Worm (Caenorhabditis elegans) whole organism, early embryonic: Measurements from ENCODE around the gene cutl-15.

Source experiments
- B0310.2 ChIP-seq: sonication (generic microtip); optimal IDR thresholded peaks from 2 replicates; lab custom pipeline; 2016; ENCODE audit warnings: mild to moderate bottlenecking, missing genetic modification characterization, missing compliant biosample characterization
- ama-1 ChIP-seq: fragments of 150-350 bp; optimal IDR thresholded peaks from 2 replicates; lab custom pipeline; 2014
- ceh-13 ChIP-seq: fragments of 200-800 bp; sonication (Bioruptor generic); optimal IDR thresholded peaks from 2 replicates; lab custom pipeline; 2018; ENCODE audit warnings: mild to moderate bottlenecking, missing genetic modification characterization, missing compliant biosample characterization
- ceh-36 ChIP-seq: sonication (generic microtip); optimal IDR thresholded peaks from 2 replicates; lab custom pipeline; 2016; ENCODE audit warnings: missing genetic modification characterization, inconsistent platforms, missing compliant biosample characterization
- ets-7 ChIP-seq: sonication (generic microtip); optimal IDR thresholded peaks from 2 replicates; lab custom pipeline; 2016; ENCODE audit warnings: missing genotype, missing genetic modification characterization, missing compliant biosample characterization
- flt-1 ChIP-seq: fragments of 200-800 bp; sonication (Bioruptor generic); IDR thresholded peaks from 2 replicates; pipeline ENCODE4 v1.3.6; 2022; ENCODE audit warnings: missing genetic modification characterization, missing compliant biosample characterization
- hmbx-1 ChIP-seq: sonication (generic microtip); optimal IDR thresholded peaks from 2 replicates; lab custom pipeline; 2016; ENCODE audit warnings: mild to moderate bottlenecking, missing genetic modification characterization, missing compliant biosample characterization
- hmg-4 ChIP-seq: fragments of 200-800 bp; sonication (Bioruptor generic); optimal IDR thresholded peaks from 2 replicates; lab custom pipeline; 2018; ENCODE audit warnings: mild to moderate bottlenecking, missing genetic modification characterization, missing compliant biosample characterization
- hnd-1 ChIP-seq: sonication (generic microtip); optimal IDR thresholded peaks from 2 replicates; lab custom pipeline; 2016; ENCODE audit warnings: missing genetic modification characterization, missing compliant biosample characterization
- pes-1 ChIP-seq: fragments of 200-800 bp; sonication (Bioruptor generic); IDR thresholded peaks from 2 replicates; pipeline ENCODE4 v1.3.6; 2022; ENCODE audit warnings: missing genetic modification reagents, missing genetic modification characterization, missing compliant biosample characterization
- scrt-1 ChIP-seq: fragments of 200-800 bp; sonication (Bioruptor generic); IDR thresholded peaks from 2 replicates; pipeline ENCODE4 v1.3.6; 2022; ENCODE audit warnings: missing genetic modification characterization, missing compliant biosample characterization
- sea-1 ChIP-seq: fragments of 200-800 bp; sonication (Bioruptor generic); conservative IDR thresholded peaks from 2 replicates; pipeline ENCODE4 v1.3.6; 2022; ENCODE audit warnings: missing genetic modification characterization, missing compliant biosample characterization
- tbx-11 ChIP-seq: fragments of 200-800 bp; sonication (Bioruptor generic); IDR thresholded peaks from 2 replicates; pipeline ENCODE4 v1.3.6; 2022; ENCODE audit warnings: missing genetic modification characterization, missing compliant biosample characterization
- tbx-37 ChIP-seq: fragments of 200-800 bp; sonication (Bioruptor generic); conservative IDR thresholded peaks from 2 replicates; pipeline ENCODE4 v1.3.6; 2022; ENCODE audit warnings: missing genetic modification reagents, missing genetic modification characterization, missing compliant biosample characterization

DNA sequence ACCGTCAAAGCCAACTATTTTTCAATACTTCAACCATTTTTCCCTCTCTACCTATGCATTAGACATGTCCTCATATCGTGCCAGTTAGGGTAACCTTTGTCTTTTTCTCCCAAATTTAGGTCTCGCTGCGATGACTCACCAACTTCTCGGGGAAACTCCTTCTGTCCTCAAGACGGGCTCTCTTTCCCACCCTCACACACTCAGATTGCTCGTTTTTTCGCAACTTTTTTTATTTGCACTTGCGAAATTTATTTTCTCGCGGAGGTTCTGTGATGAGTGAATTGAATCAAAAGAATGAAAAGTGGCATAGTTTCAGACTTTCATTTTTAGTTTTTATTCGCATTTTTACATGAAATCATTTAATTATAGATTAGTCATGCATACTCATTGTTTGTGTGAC is 27.2 kb downstream of the cutl-15 start:
- TF ChIP-seq hnd-1 (tag; lab: Kevin White, UChicago) (no peak), ama-1 (lab: Kevin White, UChicago) (no peak), tbx-11 (GFP tag; lab: Robert Waterston, UW) (no peak), sea-1 (GFP tag; lab: Robert Waterston, UW) (no peak), flt-1 (GFP tag; lab: Robert Waterston, UW) (no peak), scrt-1 (no peak), tbx-37 (GFP tag; lab: Robert Waterston, UW) (no peak), ets-7 (tag; lab: Kevin White, UChicago) (no peak), hmbx-1 (no peak), hmg-4 (GFP tag; lab: Kevin White, UChicago) (no peak), B0310.2 (no peak), ceh-13 (GFP tag; lab: Kevin White, UChicago) (no peak), pes-1 (no peak), ceh-36 (tag; lab: Kevin White, UChicago) (no peak)
